Fruit fly (Drosophila melanogaster): ENCODE results near the gene CG9813.

Gene CG9813

DNA sequence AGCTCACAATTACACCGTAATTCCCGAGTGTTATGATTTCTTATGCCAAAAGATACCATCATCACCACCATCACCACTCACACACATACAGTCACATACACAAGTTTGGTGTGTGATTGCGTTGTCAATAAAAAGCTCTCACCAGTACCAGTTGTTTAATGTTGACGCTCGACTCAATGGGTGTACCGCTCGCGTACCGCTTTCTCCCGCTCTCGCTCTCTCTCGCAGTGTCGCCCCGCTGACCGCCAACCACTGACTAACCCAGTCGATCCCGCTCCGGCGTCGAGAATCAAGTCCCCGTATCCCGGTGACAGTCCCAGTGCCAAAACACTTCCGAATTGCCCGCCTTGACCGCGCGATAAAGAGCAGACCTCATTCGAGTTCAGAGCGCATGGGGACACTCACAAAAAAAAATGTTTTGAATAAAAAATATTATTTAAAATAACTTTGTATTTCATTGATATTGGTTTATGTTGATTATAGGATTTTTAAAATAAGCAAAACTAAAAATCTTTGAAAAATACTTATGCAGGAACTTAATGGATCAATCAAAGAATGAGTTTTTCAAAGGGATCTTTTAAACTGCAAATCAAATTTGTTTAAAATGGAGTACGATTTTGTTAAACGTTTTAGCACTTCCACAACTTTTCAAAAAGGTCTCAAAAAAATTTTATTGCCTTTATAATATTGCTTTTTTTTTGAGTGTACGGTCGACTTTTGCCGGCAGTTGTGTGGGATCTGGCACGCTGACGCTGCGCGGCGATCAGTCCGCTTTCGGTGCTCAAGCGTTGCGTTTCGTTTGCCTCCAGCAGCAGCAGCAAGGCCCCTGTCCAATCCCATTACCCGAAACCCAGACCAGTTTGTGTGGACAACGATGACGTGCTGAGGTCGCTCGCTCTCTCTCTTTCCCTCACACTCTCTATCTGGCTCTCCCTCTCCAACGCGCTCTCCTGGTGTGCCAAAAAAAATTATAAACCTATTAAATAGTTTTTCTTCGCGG, 15.1 kb downstream of the CG9813 start, which contains the start of gene Dic1 (continued):
- peak; percentile 85 for TF ChIP-seq Nf-YA (GFP tag; IDR thresholded peaks at IDR 0.05)
- TF ChIP-seq en (GFP tag; optimal IDR thresholded peaks at IDR 0.05), result peak; percentile 76
- TF ChIP-seq CG7963 (GFP tag; IDR thresholded peaks at IDR 0.05; ENCODE audit: partially characterized antibody), result no peak; the same call in 2 of the 3 replicates
- peak; percentile 53 for TF ChIP-seq CG1832 (GFP tag; optimal IDR thresholded peaks at IDR 0.05)
- TF ChIP-seq CG13424 (tag; optimal IDR thresholded peaks at IDR 0.05), result peak; percentile 98
- peak; percentile 52; the same call in 1 of the 2 replicates for TF ChIP-seq tna (GFP tag; IDR thresholded peaks at IDR 0.05; ENCODE audit: partially characterized antibody)
- TF ChIP-seq CG1792 (GFP tag; optimal IDR thresholded peaks at IDR 0.05), result peak; percentile 84
- peak; percentile 78 for TF ChIP-seq CG33213 (GFP tag; optimal IDR thresholded peaks at IDR 0.05)
- peak; percentile 18 for TF ChIP-seq fd64A (GFP tag; optimal IDR thresholded peaks at IDR 0.05)
- TF ChIP-seq jing (GFP tag; optimal IDR thresholded peaks at IDR 0.05), result peak; percentile 85
- TF ChIP-seq Aef1 (GFP tag; IDR thresholded peaks at IDR 0.05), result peak; percentile 93
- peak; percentile 65 for TF ChIP-seq GATAe (GFP tag; conservative IDR thresholded peaks at IDR 0.05)
- peak; percentile 79 for TF ChIP-seq tx (GFP tag; optimal IDR thresholded peaks at IDR 0.05)
- peak; percentile 29 for TF ChIP-seq pfk (GFP tag; optimal IDR thresholded peaks at IDR 0.05)
- peak; percentile 88 for TF ChIP-seq Antp (GFP tag; optimal IDR thresholded peaks at IDR 0.05)
- TF ChIP-seq Fer3 (tag; optimal IDR thresholded peaks at IDR 0.05), result peak; percentile 97
- TF ChIP-seq dan (GFP tag; IDR thresholded peaks at IDR 0.05), result no peak
- peak; percentile 34; the same call in 1 of the 2 replicates for TF ChIP-seq ato (GFP tag; IDR thresholded peaks at IDR 0.05; ENCODE audit: partially characterized antibody)
- TF ChIP-seq CG14965 (GFP tag; optimal IDR thresholded peaks at IDR 0.05; ENCODE audit: borderline replicate concordance), result no peak
- TF ChIP-seq Hand (GFP tag; optimal IDR thresholded peaks at IDR 0.05), result peak; percentile 94
- TF ChIP-seq CG9797 (GFP tag; optimal IDR thresholded peaks at IDR 0.05), result peak; percentile 41
- 0 out of 2 replicates have a peak, but pooled peaks have one; percentile 37 for TF ChIP-seq Doc2 (GFP tag; IDR thresholded peaks at IDR 0.05)
- TF ChIP-seq knrl (GFP tag; IDR thresholded peaks at IDR 0.05; ENCODE audit: partially characterized antibody), result no peak
- TF ChIP-seq cwo (GFP tag; optimal IDR thresholded peaks at IDR 0.05), result peak; percentile 97
- peak in 1 of 2 experiments; percentile 59 for TF ChIP-seq crp (GFP tag; optimal IDR thresholded peaks at IDR 0.05)
- peak; percentile 64 for TF ChIP-seq abd-A (tag; optimal IDR thresholded peaks at IDR 0.05)
- TF ChIP-seq Ets65A (GFP tag), result peak; percentile 98
- TF ChIP-seq CG13287 (GFP tag; IDR thresholded peaks at IDR 0.05; ENCODE audit: partially characterized antibody), result peak; percentile 52; the same call in 1 of the 2 replicates
- TF ChIP-seq esg (GFP tag; conservative IDR thresholded peaks at IDR 0.05), result peak; percentile 91
- peak; percentile 96 for TF ChIP-seq Usf (GFP tag; optimal IDR thresholded peaks at IDR 0.05)
- TF ChIP-seq CG12659 (GFP tag; optimal IDR thresholded peaks at IDR 0.05), result peak; percentile 99
- peak; percentile 45 for TF ChIP-seq yki (optimal IDR thresholded peaks at IDR 0.05)
- TF ChIP-seq CG31224 (GFP tag; IDR thresholded peaks at IDR 0.05), result peak; percentile 86
- peak; percentile 99 for TF ChIP-seq CoRest (tag; optimal IDR thresholded peaks at IDR 0.05)
- no peak for TF ChIP-seq hb (GFP tag; IDR thresholded peaks at IDR 0.05; ENCODE audit: partially characterized antibody)
- TF ChIP-seq croc (GFP tag; conservative IDR thresholded peaks at IDR 0.05), result peak; percentile 79
- no peak for TF ChIP-seq D (optimal IDR thresholded peaks at IDR 0.05)
- peak; percentile 98 for TF ChIP-seq D (GFP tag; optimal IDR thresholded peaks at IDR 0.05)
- TF ChIP-seq CG10565 (GFP tag; optimal IDR thresholded peaks at IDR 0.05), result peak; percentile 85
- peak; percentile 95 for TF ChIP-seq CG15011 (GFP tag; optimal IDR thresholded peaks at IDR 0.05)
- TF ChIP-seq Lim3 (GFP tag; IDR thresholded peaks at IDR 0.05), result peak; percentile 74
- peak; percentile 88 for TF ChIP-seq pnt (GFP tag; optimal IDR thresholded peaks at IDR 0.05)
- TF ChIP-seq CG7372 (GFP tag; IDR thresholded peaks at IDR 0.05), result peak; percentile 92
- peak; percentile 93 for TF ChIP-seq CG10654 (GFP tag; optimal IDR thresholded peaks at IDR 0.05)
- peak; percentile 91 for TF ChIP-seq CG12299 (tag; optimal IDR thresholded peaks at IDR 0.05)
- peak; percentile 95 for TF ChIP-seq D19B (GFP tag; optimal IDR thresholded peaks at IDR 0.05)
- TF ChIP-seq Sin3A (optimal IDR thresholded peaks at IDR 0.05), result no peak
- peak; percentile 93 for TF ChIP-seq CG16815 (GFP tag; optimal IDR thresholded peaks at IDR 0.05)
